Fruit fly (Drosophila melanogaster) whole organism, pupa: Measurements from ENCODE around the gene rk.
A peak's percentile ranks its signal among the peaks of the same experiment; 100 is the strongest.

Experiments
- CG12605 ChIP-seq: fragments of 200-800 bp; sonication (Bioruptor generic); IDR thresholded peaks from 2 replicates; pipeline ENCODE4 v1.3.6; 2022; ENCODE audit warnings: missing biosample characterization, missing genetic modification characterization
- CG17806 ChIP-seq: fragments of 200-800 bp; sonication (Bioruptor generic); optimal IDR thresholded peaks from 2 replicates; lab custom pipeline; 2018; ENCODE audit warnings: missing biosample characterization, mild to moderate bottlenecking, missing genetic modification characterization, moderate library complexity
- CG8301 ChIP-seq: fragments of 200-800 bp; sonication (Bioruptor generic); optimal IDR thresholded peaks from 2 replicates; lab custom pipeline; 2018; ENCODE audit warnings: missing biosample characterization, mild to moderate bottlenecking, missing genetic modification characterization
- CG9948 ChIP-seq: fragments of 200-800 bp; sonication (Bioruptor generic); optimal IDR thresholded peaks from 2 replicates; lab custom pipeline; 2018; ENCODE audit warnings: missing biosample characterization, mild to moderate bottlenecking, missing genetic modification characterization, moderate library complexity
- Pif1A ChIP-seq: fragments of 200-800 bp; sonication (Bioruptor generic); optimal IDR thresholded peaks from 3 replicates; lab custom pipeline; 2016; ENCODE audit warnings: missing biosample characterization, missing genetic modification characterization
- fd96Ca ChIP-seq: fragments of 200-800 bp; sonication (Bioruptor generic); IDR thresholded peaks from 3 replicates; pipeline ENCODE4 v1.3.6; 2022; ENCODE audit warnings: missing biosample characterization, missing genetic modification characterization
- gl ChIP-seq: fragments of 200-800 bp; sonication (Bioruptor generic); optimal IDR thresholded peaks from 2 replicates; lab custom pipeline; 2018; ENCODE audit warnings: missing biosample characterization, mild to moderate bottlenecking, missing genetic modification characterization

dm6 chr2L:14020875-14021643 is 20.0 kb upstream of the rk start:
- TF ChIP-seq CG8301 (tag; lab: Kevin White, UChicago), result peak; percentile 76
- peak; percentile 60 for TF ChIP-seq CG17806 (tag; lab: Kevin White, UChicago)
- TF ChIP-seq gl, result peak; percentile 51
- TF ChIP-seq CG12605 (GFP tag; lab: Robert Waterston, UW), result peak; percentile 62; the same call in 1 of the 2 replicates
- peak; percentile 74 for TF ChIP-seq CG9948 (tag; lab: Kevin White, UChicago)
- TF ChIP-seq Pif1A (GFP tag; lab: Kevin White, UChicago), result peak; percentile 75
- TF ChIP-seq fd96Ca (GFP tag; lab: Robert Waterston, UW), result peak; percentile 73; the same call in 2 of the 3 replicates
